Worm (Caenorhabditis elegans) whole organism, young adult: ENCODE data around the gene ZK632.2.

ENCODE experiments used
- B0261.1 ChIP-seq: sonication (generic microtip); optimal IDR thresholded peaks from 2 replicates; lab custom pipeline; 2016; ENCODE audit warnings: mild to moderate bottlenecking, missing genetic modification characterization, moderate library complexity, missing compliant biosample characterization
- D2030.7 ChIP-seq: fragments of 200-800 bp; sonication (Bioruptor generic); IDR thresholded peaks from 2 replicates; pipeline ENCODE4 v1.3.6; 2022; ENCODE audit warnings: missing genetic modification reagents, missing genetic modification characterization, missing compliant biosample characterization
- F52B5.7 ChIP-seq: sonication (generic microtip); optimal IDR thresholded peaks from 2 replicates; lab custom pipeline; 2016; ENCODE audit warnings: mild to moderate bottlenecking, missing genetic modification characterization, missing compliant biosample characterization
- F57C9.4 ChIP-seq: sonication (generic microtip); optimal IDR thresholded peaks from 2 replicates; lab custom pipeline; 2017; ENCODE audit warnings: mild to moderate bottlenecking, missing genetic modification characterization, missing compliant biosample characterization
- K12H6.12 ChIP-seq: fragments of 200-800 bp; sonication (Bioruptor generic); optimal IDR thresholded peaks from 2 replicates; lab custom pipeline; 2018; ENCODE audit warnings: mild to moderate bottlenecking, missing genetic modification characterization, missing compliant biosample characterization
- T26A5.8 ChIP-seq: sonication (generic microtip); optimal IDR thresholded peaks from 2 replicates; lab custom pipeline; 2016; ENCODE audit warnings: missing genetic modification characterization, missing compliant biosample characterization
- Y95B8A.8 ChIP-seq: fragments of 200-800 bp; sonication (Bioruptor generic); IDR thresholded peaks from 2 replicates; pipeline ENCODE4 v1.3.6; 2022; ENCODE audit warnings: missing genetic modification reagents, missing genetic modification characterization, missing compliant biosample characterization
- ZK185.1 ChIP-seq: sonication (generic microtip); optimal IDR thresholded peaks from 2 replicates; lab custom pipeline; 2016; ENCODE audit warnings: mild to moderate bottlenecking, missing genetic modification characterization, missing compliant biosample characterization; ENCODE audit not compliant: poor library complexity, severe bottlenecking
- akir-1 ChIP-seq: fragments of 200-800 bp; sonication (Bioruptor generic); optimal IDR thresholded peaks from 2 replicates; lab custom pipeline; 2018; ENCODE audit warnings: mild to moderate bottlenecking, missing genetic modification characterization, moderate library complexity, missing compliant biosample characterization
- atf-7 ChIP-seq: sonication (generic microtip); optimal IDR thresholded peaks from 2 replicates; lab custom pipeline; 2017; ENCODE audit warnings: mild to moderate bottlenecking, missing genetic modification characterization, missing compliant biosample characterization
- athp-1 ChIP-seq: sonication (generic microtip); optimal IDR thresholded peaks from 2 replicates; lab custom pipeline; 2017; ENCODE audit warnings: mild to moderate bottlenecking, missing genetic modification characterization, missing compliant biosample characterization
- attf-3 ChIP-seq: fragments of 200-800 bp; sonication (Bioruptor generic); conservative IDR thresholded peaks from 2 replicates; pipeline ENCODE4 v1.3.6; 2022; ENCODE audit warnings: missing genetic modification reagents, missing genetic modification characterization, missing compliant biosample characterization
- ceh-79 ChIP-seq: sonication (generic microtip); optimal IDR thresholded peaks from 2 replicates; lab custom pipeline; 2017; ENCODE audit warnings: mild to moderate bottlenecking, missing genetic modification characterization, missing compliant biosample characterization
- chd-7 ChIP-seq: sonication (generic microtip); optimal IDR thresholded peaks from 2 replicates; lab custom pipeline; 2016; ENCODE audit warnings: mild to moderate bottlenecking, missing genetic modification characterization, moderate library complexity, missing compliant biosample characterization
- egl-18 ChIP-seq: fragments of 200-800 bp; sonication (Bioruptor generic); IDR thresholded peaks from 2 replicates; pipeline ENCODE4 v1.3.6; 2022; ENCODE audit warnings: missing genetic modification reagents, missing genetic modification characterization, missing compliant biosample characterization
- egl-44 ChIP-seq: fragments of 200-800 bp; sonication (Bioruptor generic); IDR thresholded peaks from 2 replicates; pipeline ENCODE4 v1.3.6; 2022; ENCODE audit warnings: missing genetic modification reagents, missing genetic modification characterization, missing compliant biosample characterization
- egrh-3 ChIP-seq: fragments of 200-800 bp; sonication (Bioruptor generic); IDR thresholded peaks from 2 replicates; pipeline ENCODE4 v1.3.6; 2022; ENCODE audit warnings: missing genetic modification reagents, missing genetic modification characterization, missing compliant biosample characterization
- fkh-3 ChIP-seq: sonication (generic microtip); optimal IDR thresholded peaks from 2 replicates; lab custom pipeline; 2016; ENCODE audit warnings: mild to moderate bottlenecking, missing genetic modification characterization, missing compliant biosample characterization
- gei-17 ChIP-seq: fragments of 200-800 bp; sonication (Bioruptor generic); optimal IDR thresholded peaks from 2 replicates; lab custom pipeline; 2018; ENCODE audit warnings: mild to moderate bottlenecking, missing genetic modification characterization, missing compliant biosample characterization
- hrde-1 ChIP-seq: sonication (generic microtip); optimal IDR thresholded peaks from 2 replicates; lab custom pipeline; 2016; ENCODE audit warnings: missing genetic modification characterization, mild to moderate bottlenecking, missing compliant biosample characterization, moderate library complexity, missing genotype, missing genetic modification reagents, borderline replicate concordance
- lag-1 ChIP-seq: fragments of 200-800 bp; sonication (Bioruptor generic); IDR thresholded peaks from 2 replicates; pipeline ENCODE4 v1.3.6; 2022; ENCODE audit warnings: missing genetic modification reagents, missing genetic modification characterization, missing compliant biosample characterization
- let-607 ChIP-seq, 2 experiments: fragments of 200-800 bp in 1 of 2; sonication (Bioruptor generic) in 1 of 2; sonication (generic microtip) in 1 of 2; optimal IDR thresholded peaks; 2 replicates each; lab custom pipeline; 2016 to 2018; ENCODE audit warnings: mild to moderate bottlenecking in 2 of 2, missing compliant biosample characterization in 2 of 2, missing genetic modification characterization in 2 of 2, moderate library complexity in 2 of 2, missing genotype in 1 of 2
- lin-40 ChIP-seq: sonication (generic microtip); optimal IDR thresholded peaks from 2 replicates; lab custom pipeline; 2016; ENCODE audit warnings: missing genetic modification characterization, mild to moderate bottlenecking, missing compliant biosample characterization, missing genotype, missing genetic modification reagents
- lin-54 ChIP-seq: fragments of 200-800 bp; sonication (Bioruptor generic); optimal IDR thresholded peaks from 2 replicates; lab custom pipeline; 2018; ENCODE audit warnings: mild to moderate bottlenecking, missing genetic modification characterization, missing compliant biosample characterization
- madf-3 ChIP-seq: fragments of 200-800 bp; sonication (Bioruptor generic); IDR thresholded peaks from 2 replicates; pipeline ENCODE4 v1.3.6; 2022; ENCODE audit warnings: missing genetic modification reagents, missing genetic modification characterization, missing compliant biosample characterization
- mel-28 ChIP-seq: sonication (generic microtip); optimal IDR thresholded peaks from 2 replicates; lab custom pipeline; 2016; ENCODE audit warnings: borderline replicate concordance, mild to moderate bottlenecking, missing genetic modification characterization, missing compliant biosample characterization
- nfya-1 ChIP-seq: sonication (generic microtip); optimal IDR thresholded peaks from 2 replicates; lab custom pipeline; 2017; ENCODE audit warnings: antibody characterized with exemption, missing compliant biosample characterization, missing genetic modification characterization, borderline replicate concordance; ENCODE audit not compliant: insufficient read depth
- nfya-2 ChIP-seq: fragments of 200-800 bp; sonication (Bioruptor generic); IDR thresholded peaks from 2 replicates; pipeline ENCODE4 v1.3.6; 2022; ENCODE audit warnings: missing genetic modification reagents, missing genetic modification characterization, missing compliant biosample characterization
- nfyb-1 ChIP-seq: fragments of 200-800 bp; sonication (Bioruptor generic); IDR thresholded peaks from 2 replicates; pipeline ENCODE4 v1.3.6; 2022; ENCODE audit warnings: missing genetic modification reagents, missing genetic modification characterization, missing compliant biosample characterization
- nhr-120 ChIP-seq: fragments of 200-800 bp; sonication (Bioruptor generic); IDR thresholded peaks from 2 replicates; pipeline ENCODE4 v1.3.6; 2022; ENCODE audit warnings: missing genetic modification characterization, missing compliant biosample characterization
- nhr-90 ChIP-seq: sonication (generic microtip); optimal IDR thresholded peaks from 2 replicates; lab custom pipeline; 2016; ENCODE audit warnings: missing genotype, mild to moderate bottlenecking, missing genetic modification characterization, missing compliant biosample characterization
- rcor-1 ChIP-seq: fragments of 200-800 bp; sonication (Bioruptor generic); IDR thresholded peaks from 2 replicates; pipeline ENCODE4 v1.3.6; 2022; ENCODE audit warnings: missing genetic modification reagents, missing genetic modification characterization, missing compliant biosample characterization
- rec-8 ChIP-seq, 2 experiments: sonication (generic microtip); optimal IDR thresholded peaks; 2 replicates each; lab custom pipeline; 2016; ENCODE audit warnings: mild to moderate bottlenecking in 2 of 2, missing genetic modification characterization in 2 of 2, missing genetic modification reagents in 2 of 2, missing genotype in 2 of 2, missing biosample characterization in 1 of 2, missing compliant biosample characterization in 1 of 2, moderate library complexity in 1 of 2
- snpc-1.3 ChIP-seq: sonication (generic microtip); optimal IDR thresholded peaks from 2 replicates; lab custom pipeline; 2017; ENCODE audit warnings: missing genetic modification characterization, mild to moderate bottlenecking, missing compliant biosample characterization, antibody characterized with exemption, moderate library complexity, missing genotype, missing genetic modification reagents; ENCODE audit not compliant: insufficient read depth
- snpc-4 ChIP-seq, 5 experiments: fragments of 150-350 bp in 1 of 5; sonication (generic microtip) in 4 of 5; optimal IDR thresholded peaks; 2 replicates each; lab custom pipeline; 2014 to 2018; ENCODE audit warnings: missing genetic modification characterization in 5 of 5, missing biosample characterization in 3 of 5, antibody characterized with exemption in 2 of 5, mild to moderate bottlenecking in 2 of 5, missing compliant biosample characterization in 2 of 5, missing genotype in 2 of 5, moderate library complexity in 2 of 5, missing genetic modification reagents in 1 of 5
- sptf-2 ChIP-seq: fragments of 200-800 bp; sonication (Bioruptor generic); optimal IDR thresholded peaks from 2 replicates; lab custom pipeline; 2018; ENCODE audit warnings: mild to moderate bottlenecking, missing genetic modification characterization, missing compliant biosample characterization
- tbp1 ChIP-seq: fragments of 200-800 bp; sonication (Bioruptor generic); optimal IDR thresholded peaks from 2 replicates; lab custom pipeline; 2018; ENCODE audit warnings: mild to moderate bottlenecking, missing genetic modification characterization, missing compliant biosample characterization
- tbx-9 ChIP-seq: sonication (generic microtip); optimal IDR thresholded peaks from 2 replicates; lab custom pipeline; 2016; ENCODE audit warnings: borderline replicate concordance, missing genetic modification characterization, inconsistent platforms, missing compliant biosample characterization
- xnd-1 ChIP-seq: sonication (generic microtip); optimal IDR thresholded peaks from 2 replicates; lab custom pipeline; 2016; ENCODE audit warnings: missing genotype, missing genetic modification reagents, missing genetic modification characterization, missing compliant biosample characterization
- ztf-26 ChIP-seq: sonication (generic microtip); optimal IDR thresholded peaks from 2 replicates; lab custom pipeline; 2017; ENCODE audit warnings: missing genetic modification characterization, missing compliant biosample characterization

ZK632.2 gene

DNA sequence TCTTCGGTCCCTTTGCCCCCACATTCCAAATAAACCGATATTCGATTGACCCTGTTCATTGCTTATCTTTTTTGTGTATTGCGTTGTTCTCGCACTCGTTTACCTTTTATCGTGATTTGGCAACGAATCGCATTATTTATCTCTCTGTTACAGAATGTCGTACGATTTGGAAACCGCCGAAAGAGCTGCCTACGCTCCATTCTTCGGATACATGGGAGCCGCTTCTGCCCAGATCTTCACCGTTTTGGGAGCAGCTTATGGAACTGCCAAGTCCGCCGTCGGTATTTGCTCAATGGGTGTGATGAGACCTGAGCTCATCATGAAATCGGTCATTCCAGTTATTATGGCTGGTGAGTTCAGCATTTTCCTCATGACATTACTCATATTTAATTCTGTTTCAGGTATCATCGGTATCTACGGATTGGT lies 16.9 kb upstream of the ZK632.2 start, which contains the start of gene vha-2 (continued):
- TF ChIP-seq snpc-4 (GFP tag; optimal IDR thresholded peaks at IDR 0.05; lab: Kevin White, UChicago) = no peak
- peak in 1 of 4 experiments; percentile 29 for TF ChIP-seq snpc-4 (tag; optimal IDR thresholded peaks at IDR 0.05; lab: Kevin White, UChicago)
- TF ChIP-seq nfya-2 (GFP tag; lab: Robert Waterston, UW) = peak; percentile 25; the same call in 1 of the 2 replicates
- TF ChIP-seq egl-44 (GFP tag; lab: Robert Waterston, UW) = peak; percentile 53; the same call in 1 of the 2 replicates
- 0 out of 2 replicates have a peak, but pooled peaks have one; percentile 64 for TF ChIP-seq madf-3 (GFP tag; lab: Robert Waterston, UW)
- TF ChIP-seq akir-1 (GFP tag; lab: Kevin White, UChicago) = peak; percentile 30
- TF ChIP-seq gei-17 (GFP tag; lab: Kevin White, UChicago) = no peak
- TF ChIP-seq ZK185.1 (tag; lab: Kevin White, UChicago) = peak; percentile 37
- TF ChIP-seq mel-28 (tag; lab: Kevin White, UChicago) = no peak
- no peak for TF ChIP-seq B0261.1 (tag; lab: Kevin White, UChicago)
- peak; percentile 77 for TF ChIP-seq nfyb-1 (GFP tag; lab: Robert Waterston, UW)
- peak; percentile 40 for TF ChIP-seq atf-7 (tag; lab: Kevin White, UChicago)
- TF ChIP-seq nhr-90 (tag; lab: Kevin White, UChicago) = peak; percentile 43
- TF ChIP-seq D2030.7 = peak; percentile 10; the same call in 1 of the 2 replicates
- peak; percentile 3 for TF ChIP-seq lin-54 (GFP tag; lab: Kevin White, UChicago)
- TF ChIP-seq ztf-26 (tag; lab: Kevin White, UChicago) = peak; percentile 23
- no peak for TF ChIP-seq lag-1 (GFP tag; lab: Robert Waterston, UW)
- no peak for TF ChIP-seq tbx-9 (tag; lab: Kevin White, UChicago)
- peak; percentile 58 for TF ChIP-seq chd-7 (tag; lab: Kevin White, UChicago)
- TF ChIP-seq, all 124 proteins: peak for 43

DNA sequence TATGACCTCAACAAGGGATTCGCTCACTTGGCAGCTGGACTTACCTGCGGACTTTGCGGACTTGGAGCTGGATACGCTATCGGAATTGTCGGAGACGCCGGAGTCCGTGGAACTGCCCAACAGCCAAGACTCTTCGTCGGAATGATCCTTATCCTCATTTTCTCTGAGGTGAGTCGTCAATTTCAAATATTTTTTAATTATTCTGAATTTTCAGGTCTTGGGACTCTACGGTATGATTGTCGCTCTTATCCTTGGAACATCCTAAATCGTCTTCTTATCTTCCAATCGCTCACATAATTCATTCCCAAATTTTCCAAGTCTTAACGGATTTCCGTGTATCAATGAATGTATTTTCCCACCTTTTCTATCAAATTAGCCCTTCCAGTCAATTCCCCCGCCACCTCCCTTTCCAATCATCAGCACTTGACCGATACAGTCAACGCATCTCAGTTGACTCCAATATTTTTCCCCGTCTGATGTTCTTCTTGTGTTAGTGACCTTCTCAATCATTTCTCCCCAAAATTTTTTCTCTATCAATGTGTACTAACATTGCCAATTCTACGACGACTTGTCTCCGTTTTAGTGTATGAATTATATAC lies 16.3 kb upstream of the ZK632.2 start, which contains the start of gene R10E11.6:
R10E11.6 (plus strand) TSS at position 524 of the 599 bp plus-strand sequence.
- TF ChIP-seq ztf-26 (tag; lab: Kevin White, UChicago) (no peak), F57C9.4 (tag; lab: Kevin White, UChicago) (no peak), hrde-1 (tag; lab: Kevin White, UChicago) (no peak), Y95B8A.8 (no peak), K12H6.12 (tag; lab: Kevin White, UChicago) (no peak), T26A5.8 (tag; lab: Kevin White, UChicago) (no peak), F52B5.7 (tag; lab: Kevin White, UChicago) (no peak), rec-8 (tag; optimal IDR thresholded peaks at IDR 0.05; lab: Kevin White, UChicago) (peak in 1 of 2 experiments; percentile 19), fkh-3 (no peak)

DNA sequence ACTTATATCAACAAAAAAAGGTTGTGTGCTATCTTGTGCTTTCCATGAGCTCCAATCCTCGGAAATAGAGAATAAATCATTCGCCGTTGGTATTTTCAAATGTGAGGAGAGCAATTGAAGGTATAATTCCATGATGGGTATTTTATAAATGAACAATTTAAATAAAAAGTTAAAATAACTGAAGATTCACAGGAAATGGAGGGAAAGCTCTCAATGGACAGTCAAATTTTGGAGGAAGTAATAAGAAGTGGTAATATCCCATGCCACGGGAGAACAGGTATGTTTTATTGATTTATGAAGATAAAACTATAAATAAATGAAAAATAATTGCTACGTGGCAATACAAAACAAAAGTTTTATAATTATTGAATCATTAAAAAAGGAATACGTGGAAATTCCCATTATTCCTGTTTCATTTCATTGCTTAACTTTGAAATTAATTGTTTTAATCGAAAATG lies 15.7 kb upstream of the ZK632.2 start:
- TF ChIP-seq xnd-1 (tag; lab: Kevin White, UChicago) = no peak
- no peak for TF ChIP-seq K12H6.12 (tag; lab: Kevin White, UChicago)
- no peak for TF ChIP-seq D2030.7
- TF ChIP-seq tbp1 (GFP tag; lab: Kevin White, UChicago) = peak; percentile 4
- TF ChIP-seq gei-17 (GFP tag; lab: Kevin White, UChicago) = peak; percentile 3
- no peak for TF ChIP-seq sptf-2 (GFP tag; lab: Kevin White, UChicago)
- TF ChIP-seq egrh-3 (GFP tag; lab: Robert Waterston, UW) = no peak
- no peak for TF ChIP-seq athp-1 (tag; lab: Kevin White, UChicago)
- no peak for TF ChIP-seq ceh-79 (tag; lab: Kevin White, UChicago)
- peak; percentile 21 to 35 for TF ChIP-seq let-607 (tag; optimal IDR thresholded peaks at IDR 0.05; lab: Kevin White, UChicago)
- TF ChIP-seq attf-3 (GFP tag; lab: Robert Waterston, UW) = no peak
- TF ChIP-seq chd-7 (tag; lab: Kevin White, UChicago) = no peak
- peak; percentile 38 for TF ChIP-seq lin-40 (tag; lab: Kevin White, UChicago)
- TF ChIP-seq snpc-1.3 (tag; lab: Kevin White, UChicago) = no peak
- TF ChIP-seq rcor-1 = no peak
- TF ChIP-seq egl-18 (GFP tag; lab: Robert Waterston, UW) = no peak
- no peak for TF ChIP-seq B0261.1 (tag; lab: Kevin White, UChicago)
- no peak for TF ChIP-seq nfya-1 (tag; lab: Kevin White, UChicago)
- no peak; the same call in 1 of the 2 replicates for TF ChIP-seq Y95B8A.8
- TF ChIP-seq nhr-120 = no peak
- no peak for TF ChIP-seq mel-28 (tag; lab: Kevin White, UChicago)
- TF ChIP-seq tbx-9 (tag; lab: Kevin White, UChicago) = no peak
